Worm (Caenorhabditis elegans) whole organism, L2 larva: Measurements from ENCODE around the gene sru-28.

Experiments
- ama-1 ChIP-seq: fragments of 150-350 bp; optimal IDR thresholded peaks from 2 replicates; lab custom pipeline; 2018; ENCODE audit warnings: inconsistent platforms
- ceh-16 ChIP-seq: fragments of 150-350 bp; optimal IDR thresholded peaks from 2 replicates; lab custom pipeline; 2014; ENCODE audit warnings: missing biosample characterization, missing genetic modification characterization
- mdl-1 ChIP-seq, 2 experiments: fragments of 150-350 bp in 1 of 2; sonication (generic microtip) in 1 of 2; optimal IDR thresholded peaks; 2 replicates each; lab custom pipeline; 2017; ENCODE audit warnings: missing biosample characterization in 2 of 2, missing genetic modification characterization in 2 of 2
- nhr-6 ChIP-seq: fragments of 150-350 bp; optimal IDR thresholded peaks from 2 replicates; lab custom pipeline; 2014; ENCODE audit warnings: missing biosample characterization, missing genetic modification characterization
- unc-62 ChIP-seq: fragments of 150-350 bp; optimal IDR thresholded peaks from 2 replicates; lab custom pipeline; 2014; ENCODE audit warnings: missing biosample characterization, missing genetic modification reagents, missing genetic modification characterization

- no peak for TF ChIP-seq ama-1 (lab: Kevin White, UChicago)
- no peak for TF ChIP-seq nhr-6 (tag; lab: Kevin White, UChicago)
- TF ChIP-seq unc-62 (GFP tag; lab: Kevin White, UChicago), result no peak
- TF ChIP-seq ceh-16, result no peak
- TF ChIP-seq mdl-1 (tag; optimal IDR thresholded peaks at IDR 0.05; lab: Kevin White, UChicago), result no peak
Measured at ce11 chrV:1521845-1522244, 15.8 kb downstream of the sru-28 start, which contains the start of gene str-240.
